Worm (Caenorhabditis elegans) whole organism, L4 larva: Measurements from ENCODE around the gene R13A5.7.

ENCODE experiments used
- D1046.2 ChIP-seq: fragments of 200-800 bp; sonication (Bioruptor generic); IDR thresholded peaks from 2 replicates; pipeline ENCODE4 v1.3.6; 2022; ENCODE audit warnings: missing genetic modification characterization, missing compliant biosample characterization
- F10B5.3 ChIP-seq: sonication (generic microtip); optimal IDR thresholded peaks from 2 replicates; lab custom pipeline; 2016; ENCODE audit warnings: mild to moderate bottlenecking, missing genetic modification characterization, missing compliant biosample characterization
- F37D6.2 ChIP-seq: sonication (generic microtip); optimal IDR thresholded peaks from 2 replicates; lab custom pipeline; 2016; ENCODE audit warnings: mild to moderate bottlenecking, missing genetic modification characterization, missing compliant biosample characterization
- F44E2.7 ChIP-seq: fragments of 200-800 bp; sonication (Bioruptor generic); IDR thresholded peaks from 2 replicates; pipeline ENCODE4 v2.1.2; 2022; ENCODE audit warnings: missing genetic modification characterization, missing compliant biosample characterization
- F49E8.2 ChIP-seq: sonication (generic microtip); optimal IDR thresholded peaks from 2 replicates; lab custom pipeline; 2016; ENCODE audit warnings: missing compliant biosample characterization, mild to moderate bottlenecking, missing genetic modification characterization, borderline replicate concordance
- T20F7.1 ChIP-seq: fragments of 200-800 bp; sonication (Bioruptor generic); optimal IDR thresholded peaks from 2 replicates; lab custom pipeline; 2018; ENCODE audit warnings: mild to moderate bottlenecking, missing genetic modification characterization, missing compliant biosample characterization
- T26A8.4 ChIP-seq: fragments of 200-800 bp; sonication (Bioruptor generic); IDR thresholded peaks from 2 replicates; pipeline ENCODE4 v1.3.6; 2022; ENCODE audit warnings: missing genetic modification characterization, missing compliant biosample characterization
- Y105C5A.15 ChIP-seq: fragments of 200-800 bp; sonication (Bioruptor generic); IDR thresholded peaks from 2 replicates; pipeline ENCODE4 v1.3.6; 2022; ENCODE audit warnings: missing genetic modification characterization, missing compliant biosample characterization
- Y5F2A.4 ChIP-seq: fragments of 200-800 bp; sonication (Bioruptor generic); optimal IDR thresholded peaks from 2 replicates; lab custom pipeline; 2018; ENCODE audit warnings: mild to moderate bottlenecking, missing genetic modification characterization, missing compliant biosample characterization
- ZK337.2 ChIP-seq: fragments of 200-800 bp; sonication (Bioruptor generic); IDR thresholded peaks from 2 replicates; pipeline ENCODE4 v1.3.6; 2022; ENCODE audit warnings: missing genetic modification reagents, missing genetic modification characterization, missing compliant biosample characterization
- aha-1 ChIP-seq: fragments of 150-350 bp; peaks from one replicate; lab custom pipeline; 2014; ENCODE audit warnings: missing biosample characterization, missing genetic modification characterization
- ceh-20 ChIP-seq: fragments of 200-800 bp; sonication (Bioruptor generic); IDR thresholded peaks from 2 replicates; pipeline ENCODE4 v1.3.6; 2022; ENCODE audit warnings: missing genetic modification reagents, missing genetic modification characterization, missing compliant biosample characterization
- ceh-28 ChIP-seq: fragments of 150-350 bp; optimal IDR thresholded peaks from 2 replicates; lab custom pipeline; 2014; ENCODE audit warnings: missing biosample characterization, missing genetic modification reagents, missing genetic modification characterization
- ces-1 ChIP-seq: fragments of 150-350 bp; sonication (generic microtip); optimal IDR thresholded peaks from 4 replicates; lab custom pipeline; 2014; ENCODE audit warnings: missing biosample characterization, missing genetic modification reagents, missing genetic modification characterization
- ctbp-1 ChIP-seq: fragments of 200-800 bp; sonication (Bioruptor generic); IDR thresholded peaks from 2 replicates; pipeline ENCODE4 v1.3.6; 2022; ENCODE audit warnings: missing genetic modification reagents, missing genetic modification characterization, missing compliant biosample characterization
- daf-16 ChIP-seq, 3 experiments: sonication (generic microtip); optimal IDR thresholded peaks; 2 replicates each; lab custom pipeline; 2016 to 2017; ENCODE audit warnings: missing genetic modification characterization in 3 of 3, missing genetic modification reagents in 3 of 3, mild to moderate bottlenecking in 2 of 3, missing compliant biosample characterization in 2 of 3, missing biosample characterization in 1 of 3, moderate library complexity in 1 of 3
- daf-19 ChIP-seq: fragments of 200-800 bp; sonication (Bioruptor generic); conservative IDR thresholded peaks from 2 replicates; pipeline ENCODE4 v1.3.6; 2022; ENCODE audit warnings: missing genetic modification characterization, missing compliant biosample characterization
- dmd-9 ChIP-seq: fragments of 200-800 bp; sonication (Bioruptor generic); IDR thresholded peaks from 2 replicates; pipeline ENCODE4 v1.3.6; 2022; ENCODE audit warnings: missing genetic modification reagents, missing genetic modification characterization, missing compliant biosample characterization
- gei-8 ChIP-seq: fragments of 200-800 bp; sonication (Bioruptor generic); optimal IDR thresholded peaks from 2 replicates; lab custom pipeline; 2018; ENCODE audit warnings: mild to moderate bottlenecking, missing genetic modification characterization, missing compliant biosample characterization
- hif-1 ChIP-seq, 2 experiments: sonication (generic microtip); optimal IDR thresholded peaks; 2 replicates each; lab custom pipeline; 2016 to 2017; ENCODE audit warnings: missing compliant biosample characterization in 2 of 2, missing genetic modification characterization in 2 of 2, missing genetic modification reagents in 2 of 2, missing genotype in 2 of 2, mild to moderate bottlenecking in 1 of 2
- hlh-11 ChIP-seq: fragments of 200-800 bp; sonication (Bioruptor generic); optimal IDR thresholded peaks from 2 replicates; lab custom pipeline; 2018; ENCODE audit warnings: mild to moderate bottlenecking, missing genetic modification characterization, missing compliant biosample characterization
- hlh-30 ChIP-seq: sonication (generic microtip); optimal IDR thresholded peaks from 2 replicates; lab custom pipeline; 2017; ENCODE audit warnings: antibody characterized with exemption, mild to moderate bottlenecking, missing genetic modification characterization, missing compliant biosample characterization; ENCODE audit not compliant: insufficient read depth
- hmg-1.1 ChIP-seq: fragments of 200-800 bp; sonication (Bioruptor generic); IDR thresholded peaks from 2 replicates; pipeline ENCODE4 v1.3.6; 2022; ENCODE audit warnings: missing genetic modification reagents, missing genetic modification characterization, missing compliant biosample characterization
- lim-7 ChIP-seq: fragments of 200-800 bp; sonication (Bioruptor generic); IDR thresholded peaks from 2 replicates; pipeline ENCODE4 v1.3.6; 2022; ENCODE audit warnings: missing genetic modification characterization, missing compliant biosample characterization
- lin-38 ChIP-seq: fragments of 200-800 bp; sonication (Bioruptor generic); IDR thresholded peaks from 2 replicates; pipeline ENCODE4 v1.3.6; 2022; ENCODE audit warnings: missing genetic modification reagents, missing genetic modification characterization, missing compliant biosample characterization
- lin-39 ChIP-seq: fragments of 150-350 bp; optimal IDR thresholded peaks from 2 replicates; lab custom pipeline; 2014; ENCODE audit warnings: missing biosample characterization, missing genetic modification reagents, missing genetic modification characterization
- lir-3 ChIP-seq: sonication (generic microtip); optimal IDR thresholded peaks from 2 replicates; lab custom pipeline; 2016; ENCODE audit warnings: mild to moderate bottlenecking, missing genetic modification characterization, missing compliant biosample characterization
- mep-1 ChIP-seq: fragments of 150-350 bp; sonication (generic microtip); optimal IDR thresholded peaks from 3 replicates; lab custom pipeline; 2014; ENCODE audit warnings: missing biosample characterization, missing genetic modification characterization
- nhr-28 ChIP-seq: fragments of 150-350 bp; optimal IDR thresholded peaks from 2 replicates; lab custom pipeline; 2014; ENCODE audit warnings: missing biosample characterization, missing genetic modification characterization
- nhr-41 ChIP-seq: fragments of 200-800 bp; sonication (Bioruptor generic); IDR thresholded peaks from 2 replicates; pipeline ENCODE4 v1.3.6; 2022; ENCODE audit warnings: missing genetic modification reagents, missing genetic modification characterization, missing compliant biosample characterization
- nhr-48 ChIP-seq: sonication (generic microtip); optimal IDR thresholded peaks from 2 replicates; lab custom pipeline; 2016; ENCODE audit warnings: mild to moderate bottlenecking, missing genetic modification characterization, missing compliant biosample characterization
- nhr-6 ChIP-seq: fragments of 150-350 bp; optimal IDR thresholded peaks from 2 replicates; lab custom pipeline; 2014; ENCODE audit warnings: missing biosample characterization, missing genetic modification characterization
- nhr-77 ChIP-seq: fragments of 150-350 bp; optimal IDR thresholded peaks from 2 replicates; lab custom pipeline; 2014; ENCODE audit warnings: missing biosample characterization, missing genetic modification characterization
- pha-4 ChIP-seq, 2 experiments: fragments of 150-350 bp in 1 of 2; fragments of 200-800 bp in 1 of 2; sonication (Bioruptor generic) in 1 of 2; IDR thresholded peaks in 1 of 2; optimal IDR thresholded peaks in 1 of 2; 2 replicates each; pipeline versions ENCODE4 v1.3.6 to Lab custom; 2014 to 2022; ENCODE audit warnings: missing genetic modification characterization in 2 of 2, missing genetic modification reagents in 2 of 2, missing biosample characterization in 1 of 2, missing compliant biosample characterization in 1 of 2
- php-3 ChIP-seq: fragments of 200-800 bp; sonication (Bioruptor generic); IDR thresholded peaks from 2 replicates; pipeline ENCODE4 v1.3.6; 2022; ENCODE audit warnings: missing genetic modification reagents, missing genetic modification characterization, missing compliant biosample characterization
- pqm-1 ChIP-seq: sonication (generic microtip); optimal IDR thresholded peaks from 2 replicates; lab custom pipeline; 2017; ENCODE audit warnings: missing biosample characterization, missing genetic modification characterization
- rbr-2 ChIP-seq: sonication (generic microtip); optimal IDR thresholded peaks from 2 replicates; lab custom pipeline; 2016; ENCODE audit warnings: missing genotype, missing genetic modification characterization, missing compliant biosample characterization
- saeg-2 ChIP-seq: fragments of 200-800 bp; sonication (Bioruptor generic); IDR thresholded peaks from 2 replicates; pipeline ENCODE4 v1.3.6; 2022; ENCODE audit warnings: missing genetic modification reagents, missing genetic modification characterization, missing compliant biosample characterization
- sdz-12 ChIP-seq: fragments of 200-800 bp; sonication (Bioruptor generic); optimal IDR thresholded peaks from 2 replicates; lab custom pipeline; 2018; ENCODE audit warnings: mild to moderate bottlenecking, missing genetic modification characterization, missing compliant biosample characterization
- snpc-1.2 ChIP-seq: fragments of 200-800 bp; sonication (Bioruptor generic); IDR thresholded peaks from 2 replicates; pipeline ENCODE4 v1.3.6; 2022; ENCODE audit warnings: missing genetic modification reagents, missing genetic modification characterization, missing compliant biosample characterization
- snpc-4 ChIP-seq: fragments of 150-350 bp; optimal IDR thresholded peaks from 2 replicates; lab custom pipeline; 2014; ENCODE audit warnings: missing biosample characterization, missing genetic modification characterization
- spr-1 ChIP-seq: sonication (generic microtip); optimal IDR thresholded peaks from 2 replicates; lab custom pipeline; 2016; ENCODE audit warnings: mild to moderate bottlenecking, missing genetic modification characterization, missing compliant biosample characterization
- tag-97 ChIP-seq: fragments of 200-800 bp; sonication (Bioruptor generic); IDR thresholded peaks from 2 replicates; pipeline ENCODE4 v1.3.6; 2022; ENCODE audit warnings: missing genetic modification characterization, missing compliant biosample characterization
- tra-1 ChIP-seq: fragments of 200-800 bp; sonication (Bioruptor generic); IDR thresholded peaks from 2 replicates; pipeline ENCODE4 v1.3.6; 2022; ENCODE audit warnings: missing genetic modification reagents, missing genetic modification characterization, missing compliant biosample characterization
- unc-130 ChIP-seq: sonication (generic microtip); optimal IDR thresholded peaks from 2 replicates; lab custom pipeline; 2016; ENCODE audit warnings: missing genetic modification reagents, missing genetic modification characterization, missing compliant biosample characterization
- unc-62 ChIP-seq, 3 experiments: fragments of 150-350 bp in 1 of 3; sonication (generic microtip); optimal IDR thresholded peaks in 2 of 3; peaks in 1 of 3; 1 replicate in 1 of 3; 2 replicates in 2 of 3; lab custom pipeline; 2014 to 2017; ENCODE audit warnings: missing biosample characterization in 3 of 3, missing genetic modification characterization in 3 of 3, missing genetic modification reagents in 3 of 3, missing genotype in 1 of 3
- vab-7 ChIP-seq: fragments of 200-800 bp; sonication (Bioruptor generic); IDR thresholded peaks from 2 replicates; pipeline ENCODE4 v1.3.6; 2022; ENCODE audit warnings: missing genetic modification reagents, missing genetic modification characterization, missing compliant biosample characterization
- zip-11 ChIP-seq: fragments of 200-800 bp; sonication (Bioruptor generic); IDR thresholded peaks from 2 replicates; pipeline ENCODE4 v1.3.6; 2022; ENCODE audit warnings: missing genetic modification characterization, missing compliant biosample characterization
- zip-2 ChIP-seq: fragments of 150-350 bp; optimal IDR thresholded peaks from 2 replicates; lab custom pipeline; 2014; ENCODE audit warnings: missing biosample characterization, missing genetic modification characterization

R13A5.7 gene

ce11 chrIII:7570083-7570695 is at the start of gene R13A5.7 (continued):
- TF ChIP-seq nhr-6 (peak; percentile 75), hlh-11 (tag; lab: Kevin White, UChicago) (peak; percentile 93), daf-16 (GFP tag; optimal IDR thresholded peaks at IDR 0.05; lab: Kevin White, UChicago) (peak in 1 of 2 experiments; percentile 23), daf-16 (tag; optimal IDR thresholded peaks at IDR 0.05; lab: Kevin White, UChicago) (peak; percentile 80), F10B5.3 (tag; lab: Kevin White, UChicago) (peak; percentile 35), mep-1 (peak; percentile 83), T26A8.4 (GFP tag; lab: Robert Waterston, UW) (no peak; the same call in 1 of the 2 replicates), sdz-12 (no peak), zip-2 (tag; lab: Kevin White, UChicago) (no peak), snpc-1.2 (GFP tag; lab: Robert Waterston, UW) (no peak), zip-11 (GFP tag; lab: Robert Waterston, UW) (no peak), tag-97 (no peak), D1046.2 (GFP tag; lab: Robert Waterston, UW) (no peak), pqm-1 (tag; lab: Kevin White, UChicago) (peak; percentile 27), ces-1 (GFP tag; lab: Kevin White, UChicago) (no peak), spr-1 (tag; lab: Kevin White, UChicago) (peak; percentile 15), gei-8 (peak; percentile 48), nhr-77 (peak; percentile 67), aha-1 (tag; lab: Kevin White, UChicago) (peak; percentile 14), unc-130 (no peak), hif-1 (tag; optimal IDR thresholded peaks at IDR 0.05; lab: Kevin White, UChicago) (peak in 1 of 2 experiments; percentile 36), T20F7.1 (GFP tag; lab: Kevin White, UChicago) (peak; percentile 63), F44E2.7 (GFP tag; lab: Robert Waterston, UW) (no peak), ZK337.2 (no peak), snpc-4 (no peak), php-3 (0 out of 2 replicates have a peak, but pooled peaks have one; percentile 46), nhr-28 (tag; lab: Kevin White, UChicago) (peak; percentile 90), daf-19 (GFP tag; lab: Robert Waterston, UW) (no peak), nhr-48 (tag; lab: Kevin White, UChicago) (peak; percentile 47), Y105C5A.15 (no peak), pha-4 (GFP tag; IDR thresholded peaks at IDR 0.05; lab: Robert Waterston, UW) (no peak), pha-4 (tag; optimal IDR thresholded peaks at IDR 0.05; lab: Kevin White, UChicago) (peak; percentile 39), saeg-2 (GFP tag; lab: Robert Waterston, UW) (0 out of 2 replicates have a peak, but pooled peaks have one; percentile 20), ctbp-1 (GFP tag; lab: Robert Waterston, UW) (peak; percentile 63; the same call in 1 of the 2 replicates), lim-7 (no peak), dmd-9 (GFP tag; lab: Robert Waterston, UW) (no peak), nhr-41 (GFP tag; lab: Robert Waterston, UW) (0 out of 2 replicates have a peak, but pooled peaks have one; percentile 25), unc-62 (GFP tag; optimal IDR thresholded peaks at IDR 0.05 in 1 of 2; lab: Kevin White, UChicago) (peak in 1 of 2 experiments; percentile 97), unc-62 (tag; optimal IDR thresholded peaks at IDR 0.05; lab: Kevin White, UChicago) (no peak)
- TF ChIP-seq, all 104 proteins: peak for 43

ce11 chrIII:7618294-7618693 is 48.4 kb upstream of the R13A5.7 start:
- no peak for TF ChIP-seq ceh-20
- peak; percentile 35 for TF ChIP-seq nhr-28 (tag; lab: Kevin White, UChicago)
- no peak for TF ChIP-seq lir-3 (tag; lab: Kevin White, UChicago)
- TF ChIP-seq Y5F2A.4 (GFP tag; lab: Kevin White, UChicago): no peak
- TF ChIP-seq tra-1 (GFP tag; lab: Robert Waterston, UW): no peak
- no peak for TF ChIP-seq F49E8.2 (tag; lab: Kevin White, UChicago)
- no peak for TF ChIP-seq F37D6.2 (tag; lab: Kevin White, UChicago)
- TF ChIP-seq lim-7: no peak
- peak; percentile 56 for TF ChIP-seq hlh-30 (tag; lab: Kevin White, UChicago)
- no peak for TF ChIP-seq hmg-1.1 (GFP tag; lab: Robert Waterston, UW)
- no peak for TF ChIP-seq ceh-28 (tag; lab: Kevin White, UChicago)
- no peak for TF ChIP-seq F10B5.3 (tag; lab: Kevin White, UChicago)
- no peak for TF ChIP-seq lin-38 (GFP tag; lab: Robert Waterston, UW)
- no peak for TF ChIP-seq daf-19 (GFP tag; lab: Robert Waterston, UW)
- no peak for TF ChIP-seq rbr-2 (tag; lab: Kevin White, UChicago)
- no peak for TF ChIP-seq vab-7
- TF ChIP-seq saeg-2 (GFP tag; lab: Robert Waterston, UW): no peak
- peak; percentile 15 for TF ChIP-seq hlh-11 (tag; lab: Kevin White, UChicago)
- TF ChIP-seq lin-39: no peak
